Worm (Caenorhabditis elegans) whole organism, mixed stage, embryonic: ENCODE measurements around the gene C05D9.3.

Source experiments
- ces-1 ChIP-seq: fragments of 150-350 bp; optimal IDR thresholded peaks from 2 replicates; lab custom pipeline; 2014; ENCODE audit warnings: missing biosample characterization, missing genetic modification reagents, missing genetic modification characterization
- elt-3 ChIP-seq: fragments of 150-350 bp; optimal IDR thresholded peaks from 2 replicates; lab custom pipeline; 2014; ENCODE audit warnings: missing biosample characterization, missing genetic modification characterization
- hlh-1 ChIP-seq: fragments of 150-350 bp; optimal IDR thresholded peaks from 2 replicates; lab custom pipeline; 2014; ENCODE audit warnings: missing biosample characterization, missing genetic modification reagents, missing genetic modification characterization
- mep-1 ChIP-seq: fragments of 150-350 bp; optimal IDR thresholded peaks from 2 replicates; lab custom pipeline; 2017; ENCODE audit warnings: missing biosample characterization, missing genetic modification reagents, missing genetic modification characterization, inconsistent platforms
- nhr-12 ChIP-seq: fragments of 150-350 bp; optimal IDR thresholded peaks from 2 replicates; lab custom pipeline; 2014; ENCODE audit warnings: missing biosample characterization, missing genetic modification characterization
- nhr-237 ChIP-seq: fragments of 150-350 bp; optimal IDR thresholded peaks from 2 replicates; lab custom pipeline; 2014; ENCODE audit warnings: missing biosample characterization, missing genetic modification characterization
- pha-4 ChIP-seq: fragments of 150-350 bp; optimal IDR thresholded peaks from 2 replicates; lab custom pipeline; 2018; ENCODE audit warnings: missing biosample characterization, missing genetic modification reagents, missing genetic modification characterization
- snpc-4 ChIP-seq: fragments of 150-350 bp; optimal IDR thresholded peaks from 2 replicates; lab custom pipeline; 2014; ENCODE audit warnings: missing biosample characterization, missing genetic modification characterization
- sptf-1 ChIP-seq: sonication (generic microtip); optimal IDR thresholded peaks from 2 replicates; lab custom pipeline; 2017; ENCODE audit warnings: mild to moderate bottlenecking, missing genetic modification characterization, moderate library complexity, missing compliant biosample characterization
- unc-62 ChIP-seq: fragments of 150-350 bp; optimal IDR thresholded peaks from 2 replicates; lab custom pipeline; 2014; ENCODE audit warnings: missing biosample characterization, missing genetic modification reagents, missing genetic modification characterization
- zip-8 ChIP-seq: fragments of 150-350 bp; optimal IDR thresholded peaks from 2 replicates; lab custom pipeline; 2014; ENCODE audit warnings: missing biosample characterization, missing genetic modification characterization
- ztf-11 ChIP-seq: fragments of 150-350 bp; optimal IDR thresholded peaks from 2 replicates; lab custom pipeline; 2014; ENCODE audit warnings: missing biosample characterization, missing genetic modification characterization

DNA sequence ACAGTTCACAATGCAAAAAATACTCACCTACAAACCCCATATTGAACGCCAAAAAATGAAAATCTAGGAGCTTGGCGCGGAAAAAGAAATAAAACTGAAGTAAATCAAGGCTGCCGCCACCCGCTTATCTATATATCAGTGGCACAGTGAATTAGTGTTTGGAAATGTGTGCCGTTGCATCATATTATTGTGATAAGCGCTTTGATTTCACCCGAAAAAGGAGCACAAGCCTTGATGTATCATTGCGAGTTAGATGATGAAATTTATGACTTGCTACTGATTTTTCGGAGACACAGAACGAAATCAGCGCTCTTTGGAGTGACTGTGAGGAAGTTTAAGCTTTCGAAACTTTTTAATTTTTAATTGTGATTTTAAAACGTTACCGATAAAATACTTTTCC, 36.7 kb downstream of the C05D9.3 start, which contains the start of the genes R193.2 and R193.6:
- TF ChIP-seq sptf-1 (tag; lab: Kevin White, UChicago): no peak
- no peak for TF ChIP-seq mep-1
- no peak for TF ChIP-seq snpc-4 (tag; lab: Kevin White, UChicago)
- no peak for TF ChIP-seq ztf-11 (tag; lab: Kevin White, UChicago)
- no peak for TF ChIP-seq ces-1 (GFP tag; lab: Kevin White, UChicago)
- TF ChIP-seq elt-3: no peak
- no peak for TF ChIP-seq hlh-1 (tag; lab: Kevin White, UChicago)
- TF ChIP-seq unc-62: no peak
- TF ChIP-seq nhr-237 (tag; lab: Kevin White, UChicago): no peak
- no peak for TF ChIP-seq zip-8 (tag; lab: Kevin White, UChicago)
- TF ChIP-seq pha-4 (tag; lab: Kevin White, UChicago): no peak
- no peak for TF ChIP-seq nhr-12
